Worm (Caenorhabditis elegans) whole organism, L4 larva: ENCODE measurements around the gene F56D6.22.

Source experiments
- ZK546.5 ChIP-seq, 2 experiments: sonication (generic microtip); optimal IDR thresholded peaks; 2 replicates each; lab custom pipeline; 2017; ENCODE audit warnings: missing biosample characterization in 2 of 2, missing genetic modification characterization in 2 of 2
- aly-2 ChIP-seq: sonication (generic microtip); optimal IDR thresholded peaks from 2 replicates; lab custom pipeline; 2018; ENCODE audit warnings: missing biosample characterization, missing genetic modification characterization
- ceh-82 ChIP-seq: sonication (generic microtip); optimal IDR thresholded peaks from 2 replicates; lab custom pipeline; 2017; ENCODE audit warnings: missing biosample characterization, missing genetic modification characterization
- fkh-10 ChIP-seq: fragments of 150-350 bp; optimal IDR thresholded peaks from 2 replicates; lab custom pipeline; 2014; ENCODE audit warnings: missing biosample characterization, missing genetic modification reagents, missing genetic modification characterization
- lin-39 ChIP-seq: fragments of 150-350 bp; optimal IDR thresholded peaks from 2 replicates; lab custom pipeline; 2014; ENCODE audit warnings: missing biosample characterization, missing genetic modification reagents, missing genetic modification characterization
- nhr-237 ChIP-seq: sonication (generic microtip); optimal IDR thresholded peaks from 2 replicates; lab custom pipeline; 2017; ENCODE audit warnings: missing biosample characterization, missing genetic modification characterization
- nhr-25 ChIP-seq: sonication (generic microtip); optimal IDR thresholded peaks from 2 replicates; lab custom pipeline; 2017; ENCODE audit warnings: missing genetic modification characterization, mild to moderate bottlenecking, missing compliant biosample characterization, antibody characterized with exemption, moderate library complexity, borderline replicate concordance; ENCODE audit not compliant: insufficient read depth
- ztf-11 ChIP-seq: fragments of 150-350 bp; optimal IDR thresholded peaks from 2 replicates; lab custom pipeline; 2014; ENCODE audit warnings: missing biosample characterization, missing genetic modification characterization

- TF ChIP-seq nhr-25 (tag; lab: Kevin White, UChicago) (no peak), ztf-11 (tag; lab: Kevin White, UChicago) (no peak), ceh-82 (tag; lab: Kevin White, UChicago) (no peak), nhr-237 (tag; lab: Kevin White, UChicago) (no peak), ZK546.5 (tag; optimal IDR thresholded peaks at IDR 0.05; lab: Kevin White, UChicago) (no peak), aly-2 (tag; lab: Kevin White, UChicago) (no peak), lin-39 (tag; lab: Kevin White, UChicago) (no peak), fkh-10 (GFP tag; lab: Kevin White, UChicago) (no peak)
Observed at ce11 chrIV:3899719-3900554, 7.5 kb downstream of the F56D6.22 start, which contains the start of gene srz-62.
